Worm (Caenorhabditis elegans) whole organism, young adult: ENCODE data around the gene C07H4.1.
A peak's percentile ranks its signal among the peaks of the same experiment; 100 is the strongest.

Experiments
- C17E4.6 ChIP-seq: fragments of 200-800 bp; sonication (Bioruptor generic); IDR thresholded peaks from 2 replicates; pipeline ENCODE4 v1.3.6; 2022; ENCODE audit warnings: missing genetic modification reagents, missing genetic modification characterization, missing compliant biosample characterization
- F37B4.10 ChIP-seq: fragments of 200-800 bp; sonication (Bioruptor generic); IDR thresholded peaks from 2 replicates; pipeline ENCODE4 v1.3.6; 2022; ENCODE audit warnings: missing genetic modification characterization, missing compliant biosample characterization
- F49E8.2 ChIP-seq: sonication (generic microtip); optimal IDR thresholded peaks from 3 replicates; lab custom pipeline; 2017; ENCODE audit warnings: missing genetic modification characterization, mild to moderate bottlenecking, missing compliant biosample characterization, antibody characterized with exemption, moderate library complexity; ENCODE audit not compliant: insufficient read depth
- Y53G8AR.9 ChIP-seq: fragments of 200-800 bp; sonication (Bioruptor generic); conservative IDR thresholded peaks from 2 replicates; pipeline ENCODE4 v1.3.6; 2022; ENCODE audit warnings: missing genetic modification reagents, missing genetic modification characterization, missing compliant biosample characterization
- aptf-3 ChIP-seq: fragments of 200-800 bp; sonication (Bioruptor generic); IDR thresholded peaks from 2 replicates; pipeline ENCODE4 v1.3.6; 2022; ENCODE audit warnings: missing genetic modification characterization, missing compliant biosample characterization
- athp-1 ChIP-seq: sonication (generic microtip); optimal IDR thresholded peaks from 2 replicates; lab custom pipeline; 2017; ENCODE audit warnings: mild to moderate bottlenecking, missing genetic modification characterization, missing compliant biosample characterization
- bed-1 ChIP-seq: fragments of 200-800 bp; sonication (Bioruptor generic); IDR thresholded peaks from 2 replicates; pipeline ENCODE4 v1.3.6; 2022; ENCODE audit warnings: missing genetic modification reagents, missing genetic modification characterization, missing compliant biosample characterization
- ceh-100 ChIP-seq: fragments of 200-800 bp; sonication (Bioruptor generic); IDR thresholded peaks from 2 replicates; pipeline ENCODE4 v1.3.6; 2022; ENCODE audit warnings: missing genetic modification reagents, missing genetic modification characterization, missing compliant biosample characterization
- ceh-58 ChIP-seq: fragments of 200-800 bp; sonication (Bioruptor generic); IDR thresholded peaks from 2 replicates; pipeline ENCODE4 v1.3.6; 2022; ENCODE audit warnings: missing genetic modification characterization, missing compliant biosample characterization
- ceh-79 ChIP-seq: sonication (generic microtip); optimal IDR thresholded peaks from 2 replicates; lab custom pipeline; 2017; ENCODE audit warnings: mild to moderate bottlenecking, missing genetic modification characterization, missing compliant biosample characterization
- ceh-91 ChIP-seq: fragments of 200-800 bp; sonication (Bioruptor generic); IDR thresholded peaks from 2 replicates; pipeline ENCODE4 v1.3.6; 2022; ENCODE audit warnings: missing genetic modification reagents, missing genetic modification characterization, missing compliant biosample characterization
- die-1 ChIP-seq: sonication (generic microtip); optimal IDR thresholded peaks from 2 replicates; lab custom pipeline; 2016; ENCODE audit warnings: missing genotype, mild to moderate bottlenecking, missing genetic modification characterization, missing compliant biosample characterization
- dpl-1 ChIP-seq: fragments of 150-350 bp; optimal IDR thresholded peaks from 2 replicates; lab custom pipeline; 2014; ENCODE audit warnings: missing biosample characterization, missing genetic modification reagents, missing genetic modification characterization
- efl-1 ChIP-seq: fragments of 150-350 bp; optimal IDR thresholded peaks from 2 replicates; lab custom pipeline; 2014; ENCODE audit warnings: missing biosample characterization, missing genetic modification reagents, missing genetic modification characterization
- egl-44 ChIP-seq: fragments of 200-800 bp; sonication (Bioruptor generic); IDR thresholded peaks from 2 replicates; pipeline ENCODE4 v1.3.6; 2022; ENCODE audit warnings: missing genetic modification reagents, missing genetic modification characterization, missing compliant biosample characterization
- fkh-3 ChIP-seq: sonication (generic microtip); optimal IDR thresholded peaks from 2 replicates; lab custom pipeline; 2016; ENCODE audit warnings: mild to moderate bottlenecking, missing genetic modification characterization, missing compliant biosample characterization
- gei-17 ChIP-seq: fragments of 200-800 bp; sonication (Bioruptor generic); optimal IDR thresholded peaks from 2 replicates; lab custom pipeline; 2018; ENCODE audit warnings: mild to moderate bottlenecking, missing genetic modification characterization, missing compliant biosample characterization
- hlh-26 ChIP-seq: fragments of 200-800 bp; sonication (Bioruptor generic); conservative IDR thresholded peaks from 2 replicates; pipeline ENCODE4 v1.3.6; 2022; ENCODE audit warnings: missing genetic modification reagents, missing genetic modification characterization, missing compliant biosample characterization
- hmg-20 ChIP-seq: fragments of 200-800 bp; sonication (Bioruptor generic); IDR thresholded peaks from 2 replicates; pipeline ENCODE4 v1.3.6; 2022; ENCODE audit warnings: missing genetic modification reagents, missing genetic modification characterization, missing compliant biosample characterization
- hrde-1 ChIP-seq: sonication (generic microtip); optimal IDR thresholded peaks from 2 replicates; lab custom pipeline; 2016; ENCODE audit warnings: missing genetic modification characterization, mild to moderate bottlenecking, missing compliant biosample characterization, moderate library complexity, missing genotype, missing genetic modification reagents, borderline replicate concordance
- lsy-27 ChIP-seq: sonication (generic microtip); optimal IDR thresholded peaks from 2 replicates; lab custom pipeline; 2017; ENCODE audit warnings: missing genetic modification characterization, mild to moderate bottlenecking, missing compliant biosample characterization, antibody characterized with exemption, missing genotype, borderline replicate concordance; ENCODE audit not compliant: insufficient read depth
- madf-10 ChIP-seq: sonication (generic microtip); optimal IDR thresholded peaks from 2 replicates; lab custom pipeline; 2016; ENCODE audit warnings: mild to moderate bottlenecking, missing genetic modification characterization, missing compliant biosample characterization
- madf-3 ChIP-seq: fragments of 200-800 bp; sonication (Bioruptor generic); IDR thresholded peaks from 2 replicates; pipeline ENCODE4 v1.3.6; 2022; ENCODE audit warnings: missing genetic modification reagents, missing genetic modification characterization, missing compliant biosample characterization
- madf-8 ChIP-seq: fragments of 200-800 bp; sonication (Bioruptor generic); conservative IDR thresholded peaks from 2 replicates; pipeline ENCODE4 v1.3.6; 2022; ENCODE audit warnings: missing genetic modification reagents, missing genetic modification characterization, missing compliant biosample characterization
- mcd-1 ChIP-seq: fragments of 200-800 bp; sonication (Bioruptor generic); IDR thresholded peaks from 2 replicates; pipeline ENCODE4 v1.3.6; 2022; ENCODE audit warnings: missing genetic modification reagents, missing genetic modification characterization, missing compliant biosample characterization
- nfya-1 ChIP-seq: sonication (generic microtip); optimal IDR thresholded peaks from 2 replicates; lab custom pipeline; 2017; ENCODE audit warnings: antibody characterized with exemption, missing compliant biosample characterization, missing genetic modification characterization, borderline replicate concordance; ENCODE audit not compliant: insufficient read depth
- nfya-2 ChIP-seq: fragments of 200-800 bp; sonication (Bioruptor generic); IDR thresholded peaks from 2 replicates; pipeline ENCODE4 v1.3.6; 2022; ENCODE audit warnings: missing genetic modification reagents, missing genetic modification characterization, missing compliant biosample characterization
- nhr-179 ChIP-seq: sonication (generic microtip); optimal IDR thresholded peaks from 2 replicates; lab custom pipeline; 2016; ENCODE audit warnings: mild to moderate bottlenecking, missing genetic modification characterization, missing compliant biosample characterization
- nhr-90 ChIP-seq: sonication (generic microtip); optimal IDR thresholded peaks from 2 replicates; lab custom pipeline; 2016; ENCODE audit warnings: missing genotype, mild to moderate bottlenecking, missing genetic modification characterization, missing compliant biosample characterization
- pha-4 ChIP-seq: fragments of 150-350 bp; sonication (generic microtip); optimal IDR thresholded peaks from 2 replicates; lab custom pipeline; 2014; ENCODE audit warnings: missing biosample characterization, missing genetic modification reagents, missing genetic modification characterization
- unc-62 ChIP-seq: fragments of 150-350 bp; optimal IDR thresholded peaks from 2 replicates; lab custom pipeline; 2014; ENCODE audit warnings: missing biosample characterization, missing genetic modification reagents, missing genetic modification characterization
- xnd-1 ChIP-seq: sonication (generic microtip); optimal IDR thresholded peaks from 2 replicates; lab custom pipeline; 2016; ENCODE audit warnings: missing genotype, missing genetic modification reagents, missing genetic modification characterization, missing compliant biosample characterization
- zfh-2 ChIP-seq: fragments of 200-800 bp; sonication (Bioruptor generic); conservative IDR thresholded peaks from 2 replicates; pipeline ENCODE4 v1.3.6; 2022; ENCODE audit warnings: missing genetic modification reagents, missing genetic modification characterization, missing compliant biosample characterization
- ztf-3 ChIP-seq: fragments of 200-800 bp; sonication (Bioruptor generic); optimal IDR thresholded peaks from 2 replicates; lab custom pipeline; 2018; ENCODE audit warnings: mild to moderate bottlenecking, missing genetic modification characterization, missing compliant biosample characterization

The C07H4.1 gene

DNA sequence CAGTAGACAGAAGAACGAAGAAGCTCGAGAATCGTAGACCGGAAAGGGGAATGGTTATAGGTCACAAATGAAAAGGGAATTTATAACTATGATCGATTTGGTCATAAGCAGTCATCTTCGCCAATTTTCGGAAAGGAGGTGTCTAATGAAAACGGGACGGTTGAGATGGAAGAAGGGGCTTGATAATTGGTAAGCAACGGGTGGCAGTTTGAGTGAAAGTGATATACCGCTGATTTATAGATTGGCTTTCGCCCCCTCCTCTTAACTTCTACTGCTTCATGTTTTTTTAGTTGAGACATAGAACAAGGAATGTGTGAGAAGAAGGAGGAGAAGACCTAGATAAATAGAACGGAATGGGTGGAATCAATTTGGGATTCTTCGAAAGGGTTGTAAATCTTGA lies 20.7 kb downstream of the C07H4.1 start:
- TF ChIP-seq nhr-179 (tag; lab: Kevin White, UChicago) (no peak), F49E8.2 (tag; lab: Kevin White, UChicago) (no peak), hlh-26 (GFP tag; lab: Robert Waterston, UW) (no peak), F37B4.10 (GFP tag; lab: Robert Waterston, UW) (no peak), bed-1 (GFP tag; lab: Robert Waterston, UW) (no peak), pha-4 (tag; lab: Kevin White, UChicago) (no peak), xnd-1 (tag; lab: Kevin White, UChicago) (no peak), egl-44 (GFP tag; lab: Robert Waterston, UW) (no peak), ztf-3 (no peak), die-1 (tag; lab: Kevin White, UChicago) (no peak), ceh-100 (GFP tag; lab: Robert Waterston, UW) (no peak), C17E4.6 (no peak), athp-1 (tag; lab: Kevin White, UChicago) (no peak)

ce11 chrII:9070740-9071139 lies 22.7 kb downstream of the C07H4.1 start, which contains the start of gene T24B8.4:
TSS of gene T24B8.4 (minus strand) at chrII:9070840.
- TF ChIP-seq dpl-1 (GFP tag; lab: Kevin White, UChicago): no peak

DNA sequence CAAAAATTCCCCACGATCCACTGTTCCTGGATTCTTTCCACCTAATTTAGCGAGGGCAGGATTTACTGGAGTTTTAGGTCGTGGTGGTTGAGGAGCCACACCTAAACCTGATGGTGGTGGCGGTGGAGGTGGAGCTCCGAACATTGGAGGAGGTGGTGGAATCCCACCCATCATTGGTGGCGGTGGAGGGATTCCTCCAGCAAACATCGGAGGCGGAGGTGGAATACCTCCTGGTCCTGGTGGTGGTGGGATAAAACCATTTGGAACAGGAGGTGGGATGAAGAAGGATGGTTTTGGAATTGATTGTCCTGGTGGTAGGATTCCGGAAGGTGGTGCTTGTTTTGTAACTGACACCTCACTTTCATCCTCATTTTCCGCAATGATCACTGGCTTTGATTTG lies 23.6 kb downstream of the C07H4.1 start:
- TF ChIP-seq madf-3 (GFP tag; lab: Robert Waterston, UW): 0 out of 2 replicates have a peak, but pooled peaks have one; percentile 19
- 0 out of 2 replicates have a peak, but pooled peaks have one; percentile 23 for TF ChIP-seq mcd-1 (GFP tag; lab: Robert Waterston, UW)
- TF ChIP-seq zfh-2 (GFP tag; lab: Robert Waterston, UW): peak; percentile 75
- no peak for TF ChIP-seq hrde-1 (tag; lab: Kevin White, UChicago)

DNA sequence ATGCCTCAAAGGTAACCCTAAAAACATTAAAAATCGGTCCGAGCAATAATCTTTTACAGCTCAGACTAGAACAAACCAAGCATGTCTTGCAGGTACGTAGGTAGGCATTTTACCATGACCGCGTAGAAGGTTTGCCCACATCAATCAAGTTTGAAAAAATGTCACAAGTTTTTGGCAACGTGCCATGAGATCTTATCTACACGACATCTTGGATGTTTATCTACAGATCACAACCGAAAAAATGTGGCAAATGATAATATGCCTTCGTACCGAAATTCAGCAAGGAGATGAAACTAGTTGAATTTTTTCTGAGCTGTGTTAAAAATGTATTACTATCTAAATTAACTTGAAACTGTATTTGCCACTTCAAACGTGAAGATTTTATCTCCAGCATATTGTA lies 29.0 kb downstream of the C07H4.1 start:
- TF ChIP-seq lsy-27 (tag; lab: Kevin White, UChicago) (no peak), aptf-3 (GFP tag; lab: Robert Waterston, UW) (no peak), unc-62 (GFP tag; lab: Kevin White, UChicago) (no peak), nhr-90 (no peak), madf-10 (tag; lab: Kevin White, UChicago) (no peak), gei-17 (GFP tag; lab: Kevin White, UChicago) (no peak), nfya-1 (tag; lab: Kevin White, UChicago) (no peak), nfya-2 (GFP tag; lab: Robert Waterston, UW) (no peak), ceh-58 (GFP tag; lab: Robert Waterston, UW) (no peak), fkh-3 (tag; lab: Kevin White, UChicago) (no peak), F49E8.2 (tag; lab: Kevin White, UChicago) (no peak), ztf-3 (no peak), efl-1 (GFP tag; lab: Kevin White, UChicago) (no peak), madf-8 (GFP tag; lab: Robert Waterston, UW) (no peak), ceh-79 (no peak), hmg-20 (GFP tag; lab: Robert Waterston, UW) (no peak)

DNA sequence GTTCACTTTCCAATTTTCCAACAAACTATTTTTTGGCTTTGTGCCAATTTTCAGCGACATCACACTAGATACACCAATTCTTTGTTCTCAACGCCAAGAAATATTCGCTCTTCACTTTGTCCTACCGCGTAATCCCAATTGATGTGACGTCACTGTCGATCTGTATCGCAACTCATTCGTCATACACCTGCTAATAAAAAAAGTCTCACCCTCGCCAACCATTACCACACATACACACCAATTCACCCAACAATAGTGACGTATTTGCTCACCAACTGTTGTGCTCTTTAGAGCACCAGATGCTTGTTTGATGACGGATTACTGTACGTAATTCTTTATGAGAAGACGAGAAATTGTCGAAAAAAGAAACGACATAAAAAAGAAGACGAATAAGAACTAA lies 30.1 kb downstream of the C07H4.1 start:
- TF ChIP-seq ceh-91 (GFP tag; lab: Robert Waterston, UW): no peak
- TF ChIP-seq Y53G8AR.9 (GFP tag; lab: Robert Waterston, UW): 0 out of 2 replicates have a peak, but pooled peaks have one; percentile 56
